Fruit fly (Drosophila melanogaster): ENCODE measurements around the gene Ir7f.
A peak's percentile ranks its signal among the peaks of the same experiment; 100 is the strongest.

The Ir7f gene

DNA sequence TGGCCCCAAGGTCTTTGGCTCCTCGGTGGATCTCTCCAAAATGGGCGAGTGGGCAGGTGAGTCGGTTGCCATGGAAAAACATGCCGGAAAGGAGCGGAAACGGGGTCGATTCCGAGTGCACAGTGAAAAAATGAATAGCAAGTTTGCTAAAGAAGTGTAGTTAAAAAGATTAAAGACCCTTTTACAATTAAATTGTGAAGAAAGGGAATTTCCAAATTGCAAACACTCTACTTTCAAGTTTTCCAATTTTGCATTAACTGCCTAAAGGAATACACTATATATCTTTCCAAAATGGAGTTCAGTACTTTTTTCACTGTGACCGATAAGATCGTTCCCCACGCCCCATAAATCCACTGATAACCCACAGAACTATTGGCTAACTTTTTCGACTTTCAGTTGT, 25.7 kb upstream of the Ir7f start (continued):
- TF ChIP-seq gem (tag; optimal IDR thresholded peaks at IDR 0.05) (peak; percentile 62), stc (GFP tag; IDR thresholded peaks at IDR 0.05) (peak; percentile 50; the same call in 1 of the 2 replicates), Xrp1 (GFP tag; IDR thresholded peaks at IDR 0.05) (peak; percentile 56; the same call in 1 of the 2 replicates), CG7556 (GFP tag; optimal IDR thresholded peaks at IDR 0.05) (peak; percentile 20), sob (GFP tag; IDR thresholded peaks at IDR 0.05) (0 out of 2 replicates have a peak, but pooled peaks have one; percentile 23), CG4820 (GFP tag; optimal IDR thresholded peaks at IDR 0.05) (peak; percentile 5), sens (GFP tag) (peak; percentile 74), chm (GFP tag; IDR thresholded peaks at IDR 0.05) (0 out of 2 replicates have a peak, but pooled peaks have one; percentile 51), CG2120 (GFP tag; optimal IDR thresholded peaks at IDR 0.05) (peak; percentile 49), CG11695 (GFP tag; IDR thresholded peaks at IDR 0.05) (0 out of 3 replicates have a peak, but pooled peaks have one; percentile 21), ind (GFP tag; optimal IDR thresholded peaks at IDR 0.05) (peak; percentile 12), Taf1 (GFP tag; IDR thresholded peaks at IDR 0.05) (no peak), Med (GFP tag) (peak; percentile 79), CG12071 (GFP tag; optimal IDR thresholded peaks at IDR 0.05) (no peak), PHDP (tag; optimal IDR thresholded peaks at IDR 0.05) (peak; percentile 46), CG12659 (GFP tag; optimal IDR thresholded peaks at IDR 0.05) (peak; percentile 24), CG17385 (GFP tag; optimal IDR thresholded peaks at IDR 0.05) (peak; percentile 5), lab (GFP tag; optimal IDR thresholded peaks at IDR 0.05) (peak; percentile 63), Sry-δ (GFP tag; optimal IDR thresholded peaks at IDR 0.05) (no peak), Abd-B (GFP tag; optimal IDR thresholded peaks at IDR 0.05) (no peak), phol (tag; optimal IDR thresholded peaks at IDR 0.05) (peak; percentile 30), sisA (GFP tag; IDR thresholded peaks at IDR 0.05) (peak; percentile 17; the same call in 1 of the 2 replicates), pan (optimal IDR thresholded peaks at IDR 0.05) (no peak), pan (GFP tag; optimal IDR thresholded peaks at IDR 0.05 in 1 of 2, IDR thresholded peaks at IDR 0.05 in 1 of 2) (peak in 1 of 2 experiments; percentile 37), vvl (GFP tag; IDR thresholded peaks at IDR 0.05) (peak; percentile 24; the same call in 1 of the 2 replicates), prd (optimal IDR thresholded peaks at IDR 0.05) (no peak), prd (GFP tag; IDR thresholded peaks at IDR 0.05) (peak; percentile 56), Xbp1 (GFP tag; optimal IDR thresholded peaks at IDR 0.05) (peak; percentile 9), CG3995 (GFP tag; optimal IDR thresholded peaks at IDR 0.05) (no peak), Hr51 (GFP tag; optimal IDR thresholded peaks at IDR 0.05) (no peak), ttk (GFP tag; IDR thresholded peaks at IDR 0.05) (0 out of 2 replicates have a peak, but pooled peaks have one; percentile 44), E2f1 (GFP tag; IDR thresholded peaks at IDR 0.05) (peak; percentile 34; the same call in 1 of the 2 replicates), CG18011 (GFP tag; optimal IDR thresholded peaks at IDR 0.05) (no peak), ab (GFP tag; optimal IDR thresholded peaks at IDR 0.05) (no peak), onecut (GFP tag; IDR thresholded peaks at IDR 0.05) (0 out of 2 replicates have a peak, but pooled peaks have one; percentile 15), Ptx1 (GFP tag; IDR thresholded peaks at IDR 0.05) (peak; percentile 42; the same call in 1 of the 2 replicates), Rfx (GFP tag; IDR thresholded peaks at IDR 0.05) (peak; percentile 50), CG2712 (tag; optimal IDR thresholded peaks at IDR 0.05) (peak; percentile 7), cwo (GFP tag; optimal IDR thresholded peaks at IDR 0.05) (peak; percentile 14), NfI (GFP tag; optimal IDR thresholded peaks at IDR 0.05) (no peak), CG7839 (tag; optimal IDR thresholded peaks at IDR 0.05) (peak; percentile 21), sna (GFP tag; IDR thresholded peaks at IDR 0.05; ENCODE audit: partially characterized antibody) (no peak), zf30C (GFP tag; optimal IDR thresholded peaks at IDR 0.05) (peak; percentile 18), CG4404 (GFP tag; IDR thresholded peaks at IDR 0.05) (no peak), Pdp1 (GFP tag; optimal IDR thresholded peaks at IDR 0.05) (peak in 1 of 2 experiments; percentile 9), slbo (GFP tag; IDR thresholded peaks at IDR 0.05) (peak; percentile 57), Dip3 (GFP tag; optimal IDR thresholded peaks at IDR 0.05) (no peak), CG7372 (GFP tag; IDR thresholded peaks at IDR 0.05) (no peak), ro (GFP tag; IDR thresholded peaks at IDR 0.05) (no peak), salm (tag; optimal IDR thresholded peaks at IDR 0.05) (no peak), lmd (GFP tag; IDR thresholded peaks at IDR 0.05) (0 out of 2 replicates have a peak, but pooled peaks have one; percentile 33)
